Worm (Caenorhabditis elegans) whole organism, late embryonic: ENCODE measurements around the gene Y37D8A.8.

ENCODE experiments used
- K02D7.2 ChIP-seq: sonication (generic microtip); optimal IDR thresholded peaks from 2 replicates; lab custom pipeline; 2017; ENCODE audit warnings: mild to moderate bottlenecking, missing genetic modification characterization, missing compliant biosample characterization
- ceh-24 ChIP-seq: sonication (generic microtip); optimal IDR thresholded peaks from 2 replicates; lab custom pipeline; 2016; ENCODE audit warnings: mild to moderate bottlenecking, missing genetic modification characterization, missing compliant biosample characterization
- fkh-10 ChIP-seq: fragments of 150-350 bp; optimal IDR thresholded peaks from 2 replicates; lab custom pipeline; 2014; ENCODE audit warnings: missing biosample characterization, missing genetic modification reagents, missing genetic modification characterization

DNA sequence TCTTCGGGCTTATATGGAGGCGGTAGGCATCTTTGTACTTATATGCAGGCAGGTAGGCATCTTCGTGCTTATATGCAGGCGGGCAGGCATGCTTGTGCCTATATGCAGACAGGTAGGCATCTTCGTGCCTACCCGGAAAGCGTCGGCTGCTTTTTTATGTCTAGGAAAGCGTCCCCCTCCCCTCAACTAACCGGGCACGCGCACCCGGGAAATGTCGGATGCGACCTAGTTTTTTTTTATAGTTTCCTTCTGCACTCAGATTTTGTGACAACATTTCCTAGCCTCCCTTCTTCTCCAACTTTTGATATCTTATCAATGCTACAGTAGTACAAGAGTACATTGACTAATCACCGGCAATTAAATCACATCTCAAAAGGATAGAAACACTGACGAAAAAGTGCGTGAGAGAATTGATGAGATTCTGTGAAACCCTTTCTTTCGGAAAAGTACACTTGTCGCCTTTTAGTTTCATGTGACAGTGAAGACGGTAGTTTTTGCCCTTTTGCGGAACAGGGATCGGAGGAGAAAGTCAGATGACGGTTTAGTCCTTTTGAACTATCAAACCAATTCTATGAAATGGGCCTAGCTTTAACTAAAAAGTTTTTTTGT, 15.7 kb upstream of the Y37D8A.8 start:
- TF ChIP-seq fkh-10 (GFP tag; lab: Kevin White, UChicago) (no peak), ceh-24 (tag; lab: Kevin White, UChicago) (no peak), K02D7.2 (tag; lab: Kevin White, UChicago) (no peak)
